Worm (Caenorhabditis elegans) whole organism, L4 larva: Measurements from ENCODE around the gene asp-17.

Source experiments
- F37D6.2 ChIP-seq: sonication (generic microtip); optimal IDR thresholded peaks from 2 replicates; lab custom pipeline; 2016; ENCODE audit warnings: mild to moderate bottlenecking, missing genetic modification characterization, missing compliant biosample characterization
- F49E8.2 ChIP-seq: sonication (generic microtip); optimal IDR thresholded peaks from 2 replicates; lab custom pipeline; 2016; ENCODE audit warnings: missing compliant biosample characterization, mild to moderate bottlenecking, missing genetic modification characterization, borderline replicate concordance
- R02D3.7 ChIP-seq: fragments of 150-350 bp; sonication (generic microtip); optimal IDR thresholded peaks from 3 replicates; lab custom pipeline; 2014; ENCODE audit warnings: missing biosample characterization, missing genetic modification characterization
- T20F7.1 ChIP-seq: fragments of 200-800 bp; sonication (Bioruptor generic); optimal IDR thresholded peaks from 2 replicates; lab custom pipeline; 2018; ENCODE audit warnings: mild to moderate bottlenecking, missing genetic modification characterization, missing compliant biosample characterization
- T26A8.4 ChIP-seq: fragments of 200-800 bp; sonication (Bioruptor generic); IDR thresholded peaks from 2 replicates; pipeline ENCODE4 v1.3.6; 2022; ENCODE audit warnings: missing genetic modification characterization, missing compliant biosample characterization
- aha-1 ChIP-seq: fragments of 150-350 bp; peaks from one replicate; lab custom pipeline; 2014; ENCODE audit warnings: missing biosample characterization, missing genetic modification characterization
- attf-4 ChIP-seq: sonication (generic microtip); optimal IDR thresholded peaks from 3 replicates; lab custom pipeline; 2017; ENCODE audit warnings: missing biosample characterization, missing genetic modification characterization
- ceh-28 ChIP-seq: fragments of 150-350 bp; optimal IDR thresholded peaks from 2 replicates; lab custom pipeline; 2014; ENCODE audit warnings: missing biosample characterization, missing genetic modification reagents, missing genetic modification characterization
- cey-2 ChIP-seq: sonication (generic microtip); optimal IDR thresholded peaks from 3 replicates; lab custom pipeline; 2017; ENCODE audit warnings: missing genetic modification characterization, mild to moderate bottlenecking, missing compliant biosample characterization, antibody characterized with exemption, borderline replicate concordance; ENCODE audit not compliant: insufficient read depth
- dmd-6 ChIP-seq: fragments of 200-800 bp; sonication (Bioruptor generic); IDR thresholded peaks from 2 replicates; pipeline ENCODE4 v1.3.6; 2022; ENCODE audit warnings: missing genetic modification reagents, missing genetic modification characterization, missing compliant biosample characterization
- dpl-1 ChIP-seq: fragments of 150-350 bp; optimal IDR thresholded peaks from 2 replicates; lab custom pipeline; 2014; ENCODE audit warnings: missing biosample characterization, missing genetic modification reagents, missing genetic modification characterization
- fkh-10 ChIP-seq: fragments of 150-350 bp; optimal IDR thresholded peaks from 2 replicates; lab custom pipeline; 2014; ENCODE audit warnings: missing biosample characterization, missing genetic modification reagents, missing genetic modification characterization
- hlh-11 ChIP-seq: fragments of 200-800 bp; sonication (Bioruptor generic); optimal IDR thresholded peaks from 2 replicates; lab custom pipeline; 2018; ENCODE audit warnings: mild to moderate bottlenecking, missing genetic modification characterization, missing compliant biosample characterization
- hlh-30 ChIP-seq: sonication (generic microtip); optimal IDR thresholded peaks from 2 replicates; lab custom pipeline; 2017; ENCODE audit warnings: antibody characterized with exemption, mild to moderate bottlenecking, missing genetic modification characterization, missing compliant biosample characterization; ENCODE audit not compliant: insufficient read depth
- hmg-1.1 ChIP-seq: fragments of 200-800 bp; sonication (Bioruptor generic); IDR thresholded peaks from 2 replicates; pipeline ENCODE4 v1.3.6; 2022; ENCODE audit warnings: missing genetic modification reagents, missing genetic modification characterization, missing compliant biosample characterization
- lin-1 ChIP-seq: fragments of 200-800 bp; sonication (Bioruptor generic); IDR thresholded peaks from 2 replicates; pipeline ENCODE4 v1.3.6; 2022; ENCODE audit warnings: missing genetic modification reagents, missing genetic modification characterization, missing compliant biosample characterization
- mxl-2 ChIP-seq: fragments of 200-800 bp; sonication (Bioruptor generic); conservative IDR thresholded peaks from 2 replicates; pipeline ENCODE4 v1.3.6; 2022; ENCODE audit warnings: missing genetic modification reagents, missing genetic modification characterization, missing compliant biosample characterization
- nhr-28 ChIP-seq: fragments of 150-350 bp; optimal IDR thresholded peaks from 2 replicates; lab custom pipeline; 2014; ENCODE audit warnings: missing biosample characterization, missing genetic modification characterization
- pqm-1 ChIP-seq: sonication (generic microtip); optimal IDR thresholded peaks from 2 replicates; lab custom pipeline; 2017; ENCODE audit warnings: missing biosample characterization, missing genetic modification characterization
- sdz-12 ChIP-seq: fragments of 200-800 bp; sonication (Bioruptor generic); optimal IDR thresholded peaks from 2 replicates; lab custom pipeline; 2018; ENCODE audit warnings: mild to moderate bottlenecking, missing genetic modification characterization, missing compliant biosample characterization
- set-16 ChIP-seq: fragments of 200-800 bp; sonication (Bioruptor generic); IDR thresholded peaks from 2 replicates; pipeline ENCODE4 v1.3.6; 2022; ENCODE audit warnings: missing genetic modification reagents, missing genetic modification characterization, missing compliant biosample characterization
- skn-1 ChIP-seq: fragments of 150-350 bp; optimal IDR thresholded peaks from 2 replicates; lab custom pipeline; 2014; ENCODE audit warnings: missing biosample characterization, missing genetic modification characterization
- snpc-4 ChIP-seq: fragments of 150-350 bp; optimal IDR thresholded peaks from 2 replicates; lab custom pipeline; 2014; ENCODE audit warnings: missing biosample characterization, missing genetic modification characterization
- spr-3 ChIP-seq: fragments of 200-800 bp; sonication (Bioruptor generic); optimal IDR thresholded peaks from 2 replicates; lab custom pipeline; 2018; ENCODE audit warnings: mild to moderate bottlenecking, missing genetic modification characterization, missing compliant biosample characterization
- tra-1 ChIP-seq: fragments of 200-800 bp; sonication (Bioruptor generic); IDR thresholded peaks from 2 replicates; pipeline ENCODE4 v1.3.6; 2022; ENCODE audit warnings: missing genetic modification reagents, missing genetic modification characterization, missing compliant biosample characterization
- unc-62 ChIP-seq, 3 experiments: fragments of 150-350 bp in 1 of 3; sonication (generic microtip); optimal IDR thresholded peaks in 2 of 3; peaks in 1 of 3; 1 replicate in 1 of 3; 2 replicates in 2 of 3; lab custom pipeline; 2014 to 2017; ENCODE audit warnings: missing biosample characterization in 3 of 3, missing genetic modification characterization in 3 of 3, missing genetic modification reagents in 3 of 3, missing genotype in 1 of 3
- zip-2 ChIP-seq: fragments of 150-350 bp; optimal IDR thresholded peaks from 2 replicates; lab custom pipeline; 2014; ENCODE audit warnings: missing biosample characterization, missing genetic modification characterization
- ztf-7 ChIP-seq: fragments of 150-350 bp; optimal IDR thresholded peaks from 2 replicates; lab custom pipeline; 2014; ENCODE audit warnings: missing biosample characterization, missing genetic modification characterization

The asp-17 gene

DNA sequence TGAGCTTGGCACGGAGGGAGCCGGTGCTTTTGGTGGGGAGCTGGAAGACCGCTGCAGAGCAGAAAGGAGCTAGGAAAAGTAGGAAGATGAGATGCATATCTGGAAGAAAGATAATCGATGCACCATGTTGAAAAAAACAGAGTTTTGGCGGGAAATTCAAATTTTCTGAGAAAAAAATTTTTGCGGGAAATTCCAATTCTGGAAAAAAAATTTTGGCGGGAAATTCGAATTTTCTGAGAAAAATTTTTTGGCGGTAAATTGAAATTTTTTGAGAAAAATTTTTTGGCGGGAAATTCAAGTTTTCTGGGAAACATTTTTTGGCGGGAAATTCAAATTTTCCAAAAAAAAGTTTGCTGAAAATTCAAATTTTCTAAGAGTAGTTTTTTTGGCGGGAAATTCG is at the start of gene asp-17:
Gene asp-17 (minus strand): TSS at position 101 of the 400 bp plus-strand sequence.
- no peak for TF ChIP-seq attf-4 (tag; lab: Kevin White, UChicago)
- TF ChIP-seq fkh-10 (GFP tag; lab: Kevin White, UChicago) = no peak
- no peak for TF ChIP-seq F49E8.2 (tag; lab: Kevin White, UChicago)
- no peak for TF ChIP-seq zip-2 (tag; lab: Kevin White, UChicago)
- no peak for TF ChIP-seq aha-1 (tag; lab: Kevin White, UChicago)
- TF ChIP-seq mxl-2 = no peak
- TF ChIP-seq snpc-4 (tag; lab: Kevin White, UChicago) = no peak
- no peak for TF ChIP-seq set-16 (GFP tag; lab: Robert Waterston, UW)
- TF ChIP-seq ztf-7 (tag; lab: Kevin White, UChicago) = no peak
- no peak for TF ChIP-seq F37D6.2 (tag; lab: Kevin White, UChicago)

DNA sequence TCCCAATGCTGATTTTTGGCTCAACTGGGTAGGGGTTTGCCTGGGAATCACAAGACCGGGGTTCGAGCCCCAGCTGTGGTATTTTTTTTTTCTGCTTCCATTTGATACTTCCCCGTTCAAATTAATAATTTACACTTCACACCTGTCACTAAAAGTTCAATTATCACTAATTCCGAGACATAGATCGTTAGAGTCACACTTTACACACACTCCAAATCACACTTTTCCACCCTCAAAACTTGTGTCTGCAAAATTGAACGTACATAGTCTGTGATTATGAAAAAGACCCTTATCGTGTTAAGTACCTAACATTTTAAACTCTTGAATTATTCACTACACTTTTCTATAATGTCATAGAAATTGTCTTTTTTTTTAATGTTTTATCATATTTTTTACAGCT is 46.7 kb upstream of the asp-17 start:
- TF ChIP-seq hlh-11 (tag; lab: Kevin White, UChicago) = peak; percentile 20
- TF ChIP-seq dmd-6 (GFP tag; lab: Robert Waterston, UW) = peak; percentile 77
- TF ChIP-seq dpl-1 (GFP tag; lab: Kevin White, UChicago) = no peak
- no peak for TF ChIP-seq lin-1 (GFP tag; lab: Robert Waterston, UW)
- no peak for TF ChIP-seq skn-1 (tag; lab: Kevin White, UChicago)
- TF ChIP-seq pqm-1 (tag; lab: Kevin White, UChicago) = peak; percentile 5
- TF ChIP-seq hlh-30 (tag; lab: Kevin White, UChicago) = peak; percentile 35
- TF ChIP-seq nhr-28 (tag; lab: Kevin White, UChicago) = peak; percentile 73
- no peak for TF ChIP-seq tra-1 (GFP tag; lab: Robert Waterston, UW)
- TF ChIP-seq T20F7.1 (GFP tag; lab: Kevin White, UChicago) = peak; percentile 34
- TF ChIP-seq, all 104 proteins: peak for 6

DNA sequence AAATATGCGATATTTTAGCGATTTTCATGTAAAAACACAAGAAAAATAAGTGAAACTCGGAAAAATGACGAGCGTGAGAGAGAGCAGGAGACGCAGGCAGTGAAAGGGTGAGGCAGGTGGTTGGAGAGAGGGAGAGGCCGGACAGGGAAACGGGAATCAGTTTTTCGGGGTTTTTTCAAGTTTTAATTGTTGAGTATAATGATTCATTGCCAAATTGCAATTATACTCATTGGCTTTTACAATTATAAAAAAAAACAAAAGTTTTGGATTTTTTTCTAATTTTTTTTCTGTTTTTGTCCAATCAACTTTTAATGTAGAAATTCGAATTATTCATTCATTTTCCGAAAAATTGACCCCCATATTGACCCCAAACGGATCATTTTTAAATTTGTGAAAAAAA is 45.4 kb upstream of the asp-17 start, which contains the start of gene nhr-95:
Gene nhr-95 (minus strand): TSS at position 101 of the 400 bp plus-strand sequence.
- TF ChIP-seq hlh-30 (tag; lab: Kevin White, UChicago) = peak; percentile 10
- TF ChIP-seq set-16 (GFP tag; lab: Robert Waterston, UW) = 0 out of 2 replicates have a peak, but pooled peaks have one; percentile 6
- no peak for TF ChIP-seq T26A8.4
- TF ChIP-seq spr-3 (GFP tag; lab: Kevin White, UChicago) = no peak
- no peak for TF ChIP-seq cey-2
- TF ChIP-seq hmg-1.1 = 0 out of 2 replicates have a peak, but pooled peaks have one; percentile 27
- peak; percentile 6 for TF ChIP-seq hlh-11 (tag; lab: Kevin White, UChicago)
- TF ChIP-seq unc-62 (GFP tag; optimal IDR thresholded peaks at IDR 0.05 in 1 of 2; lab: Kevin White, UChicago) = peak in 1 of 2 experiments; percentile 22
- no peak for TF ChIP-seq unc-62 (tag; optimal IDR thresholded peaks at IDR 0.05; lab: Kevin White, UChicago)

DNA sequence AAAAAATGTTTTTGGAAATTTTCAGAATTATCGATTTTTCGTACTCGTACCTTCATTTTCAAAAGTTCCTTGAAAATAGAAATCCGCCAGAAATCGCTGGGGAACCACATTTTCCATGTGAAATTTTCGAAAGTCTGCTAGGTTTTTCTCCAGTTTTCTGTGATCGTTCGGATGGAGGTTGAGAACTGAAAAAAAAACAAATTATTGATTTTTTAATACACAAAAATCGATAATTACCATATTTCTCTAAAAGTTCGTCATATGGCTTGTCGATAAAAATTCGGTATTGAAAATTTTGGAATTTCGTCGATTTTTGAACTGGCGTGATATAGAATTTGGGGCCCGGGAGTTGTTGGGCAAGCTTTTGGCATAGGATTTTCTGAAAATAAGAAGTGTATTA is 39.7 kb upstream of the asp-17 start:
- TF ChIP-seq ceh-28 (tag; lab: Kevin White, UChicago) (peak; percentile 68), R02D3.7 (tag; lab: Kevin White, UChicago) (no peak)

- TF ChIP-seq ceh-28 (tag; lab: Kevin White, UChicago) = peak; percentile 55
These were observed 39.1 kb upstream of the asp-17 start for ce11 chrV:19076141-19076656.

ce11 chrV:19073169-19073568 is 36.0 kb upstream of the asp-17 start:
- TF ChIP-seq ceh-28 (tag; lab: Kevin White, UChicago) = peak; percentile 66
- TF ChIP-seq attf-4 (tag; lab: Kevin White, UChicago) = no peak
- TF ChIP-seq sdz-12 (GFP tag; lab: Kevin White, UChicago) = no peak
